Worm (Caenorhabditis elegans) whole organism, L4 larva: ENCODE measurements around the gene T20G5.12.

Source experiments
- F37D6.2 ChIP-seq: sonication (generic microtip); optimal IDR thresholded peaks from 2 replicates; lab custom pipeline; 2016; ENCODE audit warnings: mild to moderate bottlenecking, missing genetic modification characterization, missing compliant biosample characterization
- T20F7.1 ChIP-seq: fragments of 200-800 bp; sonication (Bioruptor generic); optimal IDR thresholded peaks from 2 replicates; lab custom pipeline; 2018; ENCODE audit warnings: mild to moderate bottlenecking, missing genetic modification characterization, missing compliant biosample characterization
- ZK337.2 ChIP-seq: fragments of 200-800 bp; sonication (Bioruptor generic); IDR thresholded peaks from 2 replicates; pipeline ENCODE4 v1.3.6; 2022; ENCODE audit warnings: missing genetic modification reagents, missing genetic modification characterization, missing compliant biosample characterization
- aha-1 ChIP-seq: fragments of 150-350 bp; peaks from one replicate; lab custom pipeline; 2014; ENCODE audit warnings: missing biosample characterization, missing genetic modification characterization
- attf-4 ChIP-seq: sonication (generic microtip); optimal IDR thresholded peaks from 3 replicates; lab custom pipeline; 2017; ENCODE audit warnings: missing biosample characterization, missing genetic modification characterization
- ceh-28 ChIP-seq: fragments of 150-350 bp; optimal IDR thresholded peaks from 2 replicates; lab custom pipeline; 2014; ENCODE audit warnings: missing biosample characterization, missing genetic modification reagents, missing genetic modification characterization
- ceh-32 ChIP-seq: sonication (generic microtip); optimal IDR thresholded peaks from 2 replicates; lab custom pipeline; 2016; ENCODE audit warnings: mild to moderate bottlenecking, missing genetic modification characterization, missing compliant biosample characterization; ENCODE audit not compliant: poor library complexity
- ces-1 ChIP-seq: fragments of 150-350 bp; sonication (generic microtip); optimal IDR thresholded peaks from 4 replicates; lab custom pipeline; 2014; ENCODE audit warnings: missing biosample characterization, missing genetic modification reagents, missing genetic modification characterization
- daf-16 ChIP-seq, 3 experiments: sonication (generic microtip); optimal IDR thresholded peaks; 2 replicates each; lab custom pipeline; 2016 to 2017; ENCODE audit warnings: missing genetic modification characterization in 3 of 3, missing genetic modification reagents in 3 of 3, mild to moderate bottlenecking in 2 of 3, missing compliant biosample characterization in 2 of 3, missing biosample characterization in 1 of 3, moderate library complexity in 1 of 3
- daf-19 ChIP-seq: fragments of 200-800 bp; sonication (Bioruptor generic); conservative IDR thresholded peaks from 2 replicates; pipeline ENCODE4 v1.3.6; 2022; ENCODE audit warnings: missing genetic modification characterization, missing compliant biosample characterization
- egl-27 ChIP-seq: sonication (generic microtip); optimal IDR thresholded peaks from 3 replicates; lab custom pipeline; 2017; ENCODE audit warnings: missing biosample characterization, missing genetic modification reagents, missing genetic modification characterization
- hlh-11 ChIP-seq: fragments of 200-800 bp; sonication (Bioruptor generic); optimal IDR thresholded peaks from 2 replicates; lab custom pipeline; 2018; ENCODE audit warnings: mild to moderate bottlenecking, missing genetic modification characterization, missing compliant biosample characterization
- lim-7 ChIP-seq: fragments of 200-800 bp; sonication (Bioruptor generic); IDR thresholded peaks from 2 replicates; pipeline ENCODE4 v1.3.6; 2022; ENCODE audit warnings: missing genetic modification characterization, missing compliant biosample characterization
- lsy-2 ChIP-seq, 2 experiments: fragments of 150-350 bp in 1 of 2; sonication (generic microtip) in 1 of 2; optimal IDR thresholded peaks; 2 replicates each; lab custom pipeline; 2014 to 2017; ENCODE audit warnings: missing biosample characterization in 2 of 2, missing genetic modification characterization in 2 of 2
- mep-1 ChIP-seq: fragments of 150-350 bp; sonication (generic microtip); optimal IDR thresholded peaks from 3 replicates; lab custom pipeline; 2014; ENCODE audit warnings: missing biosample characterization, missing genetic modification characterization
- mxl-3 ChIP-seq: fragments of 200-800 bp; sonication (Bioruptor generic); optimal IDR thresholded peaks from 2 replicates; lab custom pipeline; 2018; ENCODE audit warnings: mild to moderate bottlenecking, missing genetic modification characterization, missing compliant biosample characterization
- nhr-111 ChIP-seq: fragments of 200-800 bp; sonication (Bioruptor generic); optimal IDR thresholded peaks from 2 replicates; lab custom pipeline; 2018; ENCODE audit warnings: mild to moderate bottlenecking, missing genetic modification characterization, missing compliant biosample characterization
- nhr-28 ChIP-seq: fragments of 150-350 bp; optimal IDR thresholded peaks from 2 replicates; lab custom pipeline; 2014; ENCODE audit warnings: missing biosample characterization, missing genetic modification characterization
- nhr-76 ChIP-seq: fragments of 150-350 bp; optimal IDR thresholded peaks from 2 replicates; lab custom pipeline; 2014; ENCODE audit warnings: missing biosample characterization, missing genetic modification characterization
- pha-4 ChIP-seq, 2 experiments: fragments of 150-350 bp in 1 of 2; fragments of 200-800 bp in 1 of 2; sonication (Bioruptor generic) in 1 of 2; IDR thresholded peaks in 1 of 2; optimal IDR thresholded peaks in 1 of 2; 2 replicates each; pipeline versions ENCODE4 v1.3.6 to Lab custom; 2014 to 2022; ENCODE audit warnings: missing genetic modification characterization in 2 of 2, missing genetic modification reagents in 2 of 2, missing biosample characterization in 1 of 2, missing compliant biosample characterization in 1 of 2
- unc-62 ChIP-seq, 3 experiments: fragments of 150-350 bp in 1 of 3; sonication (generic microtip); optimal IDR thresholded peaks in 2 of 3; peaks in 1 of 3; 1 replicate in 1 of 3; 2 replicates in 2 of 3; lab custom pipeline; 2014 to 2017; ENCODE audit warnings: missing biosample characterization in 3 of 3, missing genetic modification characterization in 3 of 3, missing genetic modification reagents in 3 of 3, missing genotype in 1 of 3
- zfp-3 ChIP-seq: fragments of 200-800 bp; sonication (Bioruptor generic); conservative IDR thresholded peaks from 2 replicates; pipeline ENCODE4 v1.3.6; 2022; ENCODE audit warnings: missing genetic modification reagents, missing genetic modification characterization, missing compliant biosample characterization
- ztf-7 ChIP-seq: fragments of 150-350 bp; optimal IDR thresholded peaks from 2 replicates; lab custom pipeline; 2014; ENCODE audit warnings: missing biosample characterization, missing genetic modification characterization

Gene T20G5.12

DNA sequence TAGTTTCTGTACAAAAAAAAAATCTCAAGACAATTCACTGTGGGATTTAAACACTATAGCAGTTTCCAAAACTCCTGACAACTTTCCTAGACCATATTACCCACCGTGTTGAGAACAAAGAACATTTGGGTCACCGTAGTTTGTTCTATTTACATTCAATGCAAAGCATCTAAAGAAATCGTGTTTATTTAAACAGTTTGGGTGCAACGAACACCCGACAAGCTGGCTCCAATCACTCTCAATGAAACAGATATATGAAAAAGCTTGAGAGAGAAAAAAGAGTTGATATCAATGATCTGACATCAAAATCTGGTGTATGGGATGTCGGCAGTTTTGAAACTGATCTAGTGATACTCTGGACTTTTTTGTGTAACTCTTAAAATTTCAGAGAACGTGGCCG is 46.4 kb upstream of the T20G5.12 start:
- TF ChIP-seq T20F7.1 (GFP tag; lab: Kevin White, UChicago) (no peak), nhr-76 (tag; lab: Kevin White, UChicago) (no peak), daf-16 (GFP tag; optimal IDR thresholded peaks at IDR 0.05; lab: Kevin White, UChicago) (peak in 1 of 2 experiments; percentile 21), daf-16 (tag; optimal IDR thresholded peaks at IDR 0.05; lab: Kevin White, UChicago) (no peak), pha-4 (GFP tag; IDR thresholded peaks at IDR 0.05; lab: Robert Waterston, UW) (no peak), pha-4 (tag; optimal IDR thresholded peaks at IDR 0.05; lab: Kevin White, UChicago) (peak; percentile 2), mep-1 (tag; lab: Kevin White, UChicago) (no peak), ces-1 (GFP tag; lab: Kevin White, UChicago) (no peak), lsy-2 (tag; optimal IDR thresholded peaks at IDR 0.05; lab: Kevin White, UChicago) (peak in 1 of 2 experiments; percentile 0)

DNA sequence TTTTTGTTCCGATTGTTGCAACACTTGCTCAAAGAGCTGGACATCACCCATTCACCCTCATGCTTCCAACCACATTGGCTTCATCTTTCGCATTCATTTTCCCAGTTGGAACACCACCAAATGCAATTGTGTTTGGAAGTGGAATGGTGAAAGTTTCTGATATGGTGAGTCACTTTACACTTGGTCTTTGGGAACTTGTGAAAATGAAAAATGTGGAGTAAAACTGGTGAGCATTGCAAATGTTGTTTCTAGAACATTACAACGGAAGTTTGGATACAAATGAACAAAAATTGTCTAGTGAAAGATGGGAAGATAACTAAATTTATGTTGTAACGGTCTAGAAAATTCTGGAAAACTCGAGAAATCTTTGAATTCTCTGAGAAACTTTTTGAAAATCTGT is 45.1 kb upstream of the T20G5.12 start:
- TF ChIP-seq zfp-3 (GFP tag; lab: Robert Waterston, UW) (no peak), hlh-11 (tag; lab: Kevin White, UChicago) (no peak), daf-19 (GFP tag; lab: Robert Waterston, UW) (no peak), aha-1 (tag; lab: Kevin White, UChicago) (peak; percentile 90), ceh-28 (tag; lab: Kevin White, UChicago) (no peak), unc-62 (GFP tag; optimal IDR thresholded peaks at IDR 0.05 in 1 of 2; lab: Kevin White, UChicago) (peak in 1 of 2 experiments; percentile 83), unc-62 (tag; optimal IDR thresholded peaks at IDR 0.05; lab: Kevin White, UChicago) (no peak), attf-4 (tag; lab: Kevin White, UChicago) (no peak)
- TF ChIP-seq, all 104 proteins: peak for 2

DNA sequence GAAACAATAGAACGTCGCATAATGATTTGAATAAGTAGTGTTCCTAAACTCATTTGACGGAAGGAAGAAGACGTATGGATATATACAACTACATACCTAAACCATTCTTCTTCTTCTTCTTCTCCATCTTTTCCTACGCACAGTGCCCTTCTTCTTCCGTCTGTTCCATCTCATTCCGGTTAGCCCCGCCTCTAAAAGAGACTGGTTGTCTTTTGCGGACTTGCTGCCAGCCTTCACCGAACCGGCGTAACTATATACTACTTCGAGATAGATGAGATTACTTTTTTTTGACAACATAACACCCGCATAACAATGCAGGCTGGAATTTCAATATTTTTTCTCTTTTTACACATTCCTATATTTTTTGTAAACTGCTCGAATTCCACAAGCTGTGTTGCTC is 41.0 kb upstream of the T20G5.12 start, which contains the start of the genes K08E5.5 and mua-3:
TSS of gene K08E5.5 (minus strand) at position 101 of the 400 bp plus-strand sequence.
TSS of gene mua-3 (plus strand) at position 313 of the 400 bp plus-strand sequence.
- TF ChIP-seq unc-62 (GFP tag; optimal IDR thresholded peaks at IDR 0.05 in 1 of 2; lab: Kevin White, UChicago) (peak in 1 of 2 experiments; percentile 38), unc-62 (tag; optimal IDR thresholded peaks at IDR 0.05; lab: Kevin White, UChicago) (no peak), nhr-111 (GFP tag; lab: Kevin White, UChicago) (no peak)

DNA sequence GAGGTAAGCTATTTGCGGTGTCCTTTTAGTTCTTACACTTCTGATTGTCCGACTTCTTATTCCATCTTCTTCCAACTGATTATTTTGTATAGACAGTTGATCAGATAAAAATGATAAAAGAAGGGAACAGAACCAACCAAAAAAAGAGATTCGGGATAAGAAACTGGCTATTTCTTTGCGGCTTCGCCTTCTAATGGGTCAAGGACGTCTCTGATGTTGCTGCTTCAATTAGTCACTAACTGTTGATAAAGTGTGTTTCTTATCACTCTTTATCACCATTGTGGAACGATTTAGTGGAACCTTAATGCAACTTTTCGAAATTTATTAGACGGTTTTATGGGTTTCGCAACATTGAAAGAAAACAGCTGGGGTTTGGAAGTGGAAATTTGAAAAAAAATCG is 31.1 kb upstream of the T20G5.12 start:
- TF ChIP-seq egl-27 (no peak), mxl-3 (peak; percentile 58), nhr-28 (tag; lab: Kevin White, UChicago) (peak; percentile 38), ZK337.2 (GFP tag; lab: Robert Waterston, UW) (0 out of 2 replicates have a peak, but pooled peaks have one; percentile 34)

- TF ChIP-seq unc-62 (GFP tag; optimal IDR thresholded peaks at IDR 0.05 in 1 of 2; lab: Kevin White, UChicago) (peak in 1 of 2 experiments; percentile 99), unc-62 (tag; optimal IDR thresholded peaks at IDR 0.05; lab: Kevin White, UChicago) (no peak), daf-16 (GFP tag; optimal IDR thresholded peaks at IDR 0.05; lab: Kevin White, UChicago) (no peak), daf-16 (tag; optimal IDR thresholded peaks at IDR 0.05; lab: Kevin White, UChicago) (no peak)
These were observed 23.4 kb upstream of the T20G5.12 start for ce11 chrIII:10178023-10178422.

- TF ChIP-seq lim-7 = no peak
- peak; percentile 95 for TF ChIP-seq aha-1 (tag; lab: Kevin White, UChicago)
- TF ChIP-seq nhr-76 (tag; lab: Kevin White, UChicago) = no peak
- TF ChIP-seq unc-62 (GFP tag; optimal IDR thresholded peaks at IDR 0.05 in 1 of 2; lab: Kevin White, UChicago) = peak in 1 of 2 experiments; percentile 19
- no peak for TF ChIP-seq unc-62 (tag; optimal IDR thresholded peaks at IDR 0.05; lab: Kevin White, UChicago)
- no peak for TF ChIP-seq F37D6.2 (tag; lab: Kevin White, UChicago)
- no peak for TF ChIP-seq ztf-7 (tag; lab: Kevin White, UChicago)
These were observed 22.9 kb upstream of the T20G5.12 start for ce11 chrIII:10178552-10178951.

DNA sequence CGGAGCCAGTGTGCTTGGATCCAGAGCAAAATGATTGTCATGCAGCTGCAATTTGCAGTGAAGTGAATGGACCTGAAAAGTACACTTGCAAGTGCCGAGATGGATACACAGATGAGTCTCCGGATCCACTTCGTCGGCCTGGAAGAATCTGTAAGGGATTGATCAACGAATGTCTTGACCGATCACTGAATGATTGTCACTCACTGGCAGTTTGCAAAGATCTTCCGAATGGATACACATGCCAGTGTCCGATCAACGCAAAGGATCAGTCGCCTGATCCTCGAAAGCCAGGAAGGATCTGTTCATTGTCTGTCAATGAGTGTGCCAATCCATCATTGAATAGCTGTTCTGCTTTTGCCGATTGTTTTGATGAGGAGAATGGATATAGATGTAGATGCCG is 22.0 kb upstream of the T20G5.12 start:
- TF ChIP-seq ceh-32 (tag; lab: Kevin White, UChicago) (no peak), unc-62 (GFP tag; optimal IDR thresholded peaks at IDR 0.05 in 1 of 2; lab: Kevin White, UChicago) (peak in 1 of 2 experiments; percentile 97), unc-62 (tag; optimal IDR thresholded peaks at IDR 0.05; lab: Kevin White, UChicago) (no peak)
